Worm (Caenorhabditis elegans) whole organism, L3 larva: ENCODE measurements around the gene ugt-17.

Source experiments
- R02D3.7 ChIP-seq: fragments of 150-350 bp; optimal IDR thresholded peaks from 2 replicates; lab custom pipeline; 2014; ENCODE audit warnings: missing biosample characterization, missing genetic modification characterization
- ZK546.5 ChIP-seq: sonication (generic microtip); optimal IDR thresholded peaks from 2 replicates; lab custom pipeline; 2017; ENCODE audit warnings: missing biosample characterization, missing genetic modification characterization
- aly-2 ChIP-seq: fragments of 150-350 bp; optimal IDR thresholded peaks from 2 replicates; lab custom pipeline; 2014; ENCODE audit warnings: missing biosample characterization, missing genetic modification characterization
- ama-1 ChIP-seq: fragments of 150-350 bp; optimal IDR thresholded peaks from 2 replicates; lab custom pipeline; 2018
- ceh-28 ChIP-seq: fragments of 150-350 bp; optimal IDR thresholded peaks from 2 replicates; lab custom pipeline; 2014; ENCODE audit warnings: missing biosample characterization, missing genetic modification reagents, missing genetic modification characterization
- ceh-9 ChIP-seq: sonication (generic microtip); optimal IDR thresholded peaks from 2 replicates; lab custom pipeline; 2018; ENCODE audit warnings: missing biosample characterization, missing genetic modification characterization
- egl-27 ChIP-seq: sonication (generic microtip); optimal IDR thresholded peaks from 4 replicates; lab custom pipeline; 2017; ENCODE audit warnings: missing biosample characterization, missing genetic modification reagents, missing genetic modification characterization
- egl-5 ChIP-seq: fragments of 150-350 bp; optimal IDR thresholded peaks from 2 replicates; lab custom pipeline; 2017; ENCODE audit warnings: missing biosample characterization, missing genetic modification reagents, missing genetic modification characterization, inconsistent platforms
- elt-1 ChIP-seq: fragments of 150-350 bp; optimal IDR thresholded peaks from 2 replicates; lab custom pipeline; 2014; ENCODE audit warnings: missing biosample characterization, missing genetic modification characterization
- eor-1 ChIP-seq, 2 experiments: fragments of 150-350 bp; optimal IDR thresholded peaks; 2 replicates each; lab custom pipeline; 2014 to 2018; ENCODE audit warnings: missing biosample characterization in 2 of 2, missing genetic modification characterization in 2 of 2
- fkh-10 ChIP-seq: sonication (generic microtip); optimal IDR thresholded peaks from 2 replicates; lab custom pipeline; 2017; ENCODE audit warnings: missing biosample characterization, missing genetic modification reagents, missing genetic modification characterization
- fos-1 ChIP-seq: fragments of 150-350 bp; optimal IDR thresholded peaks from 2 replicates; lab custom pipeline; 2014; ENCODE audit warnings: missing biosample characterization, missing genetic modification characterization
- hmg-11 ChIP-seq: sonication (generic microtip); optimal IDR thresholded peaks from 2 replicates; lab custom pipeline; 2016; ENCODE audit warnings: missing genetic modification characterization, missing compliant biosample characterization
- jun-1 ChIP-seq: fragments of 150-350 bp; optimal IDR thresholded peaks from 2 replicates; lab custom pipeline; 2014; ENCODE audit warnings: missing biosample characterization, missing genetic modification reagents, missing genetic modification characterization
- lin-15B ChIP-seq: fragments of 150-350 bp; optimal IDR thresholded peaks from 2 replicates; lab custom pipeline; 2014; ENCODE audit warnings: missing biosample characterization, missing genetic modification characterization
- lin-39 ChIP-seq: fragments of 150-350 bp; optimal IDR thresholded peaks from 2 replicates; lab custom pipeline; 2018; ENCODE audit warnings: missing biosample characterization, missing genetic modification reagents, missing genetic modification characterization
- lsy-12 ChIP-seq: sonication (generic microtip); optimal IDR thresholded peaks from 2 replicates; lab custom pipeline; 2016; ENCODE audit warnings: mild to moderate bottlenecking, missing genetic modification characterization, missing compliant biosample characterization
- mdl-1 ChIP-seq: fragments of 150-350 bp; optimal IDR thresholded peaks from 2 replicates; lab custom pipeline; 2014; ENCODE audit warnings: missing biosample characterization, missing genetic modification characterization
- mml-1 ChIP-seq: fragments of 150-350 bp; sonication (generic microtip); optimal IDR thresholded peaks from 3 replicates; lab custom pipeline; 2014; ENCODE audit warnings: missing biosample characterization, missing genetic modification characterization
- nfya-1 ChIP-seq: sonication (generic microtip); optimal IDR thresholded peaks from 2 replicates; lab custom pipeline; 2017; ENCODE audit warnings: missing genetic modification characterization, mild to moderate bottlenecking, missing compliant biosample characterization, antibody characterized with exemption, moderate library complexity; ENCODE audit not compliant: insufficient read depth
- nhr-23 ChIP-seq: fragments of 150-350 bp; optimal IDR thresholded peaks from 2 replicates; lab custom pipeline; 2014; ENCODE audit warnings: missing biosample characterization, missing genetic modification reagents, missing genetic modification characterization
- nhr-237 ChIP-seq: fragments of 150-350 bp; optimal IDR thresholded peaks from 2 replicates; lab custom pipeline; 2014; ENCODE audit warnings: missing biosample characterization, missing genetic modification characterization
- nhr-25 ChIP-seq: sonication (generic microtip); optimal IDR thresholded peaks from 2 replicates; lab custom pipeline; 2017; ENCODE audit warnings: missing biosample characterization, missing genetic modification characterization
- nhr-28 ChIP-seq: fragments of 150-350 bp; optimal IDR thresholded peaks from 2 replicates; lab custom pipeline; 2014; ENCODE audit warnings: missing biosample characterization, missing genetic modification characterization
- nhr-67 ChIP-seq: fragments of 150-350 bp; optimal IDR thresholded peaks from 2 replicates; lab custom pipeline; 2014; ENCODE audit warnings: missing biosample characterization, missing genetic modification characterization
- nhr-76 ChIP-seq: fragments of 150-350 bp; sonication (generic microtip); optimal IDR thresholded peaks from 5 replicates; lab custom pipeline; 2014; ENCODE audit warnings: missing biosample characterization, missing genetic modification characterization
- nhr-77 ChIP-seq: fragments of 150-350 bp; optimal IDR thresholded peaks from 2 replicates; lab custom pipeline; 2014; ENCODE audit warnings: missing biosample characterization, missing genetic modification characterization
- pha-4 ChIP-seq: fragments of 150-350 bp; optimal IDR thresholded peaks from 2 replicates; lab custom pipeline; 2014; ENCODE audit warnings: missing biosample characterization, missing genetic modification reagents, missing genetic modification characterization
- pqm-1 ChIP-seq: fragments of 150-350 bp; optimal IDR thresholded peaks from 2 replicates; lab custom pipeline; 2017; ENCODE audit warnings: missing biosample characterization, missing genetic modification characterization, inconsistent platforms
- sea-2 ChIP-seq: fragments of 150-350 bp; sonication (generic microtip); optimal IDR thresholded peaks from 4 replicates; lab custom pipeline; 2014; ENCODE audit warnings: missing biosample characterization, missing genetic modification reagents, missing genetic modification characterization
- skn-1 ChIP-seq: fragments of 150-350 bp; optimal IDR thresholded peaks from 2 replicates; lab custom pipeline; 2014; ENCODE audit warnings: missing biosample characterization, missing genetic modification characterization
- snpc-4 ChIP-seq: fragments of 150-350 bp; optimal IDR thresholded peaks from 2 replicates; lab custom pipeline; 2014; ENCODE audit warnings: missing biosample characterization, missing genetic modification characterization
- tbx-2 ChIP-seq: sonication (generic microtip); optimal IDR thresholded peaks from 2 replicates; lab custom pipeline; 2016; ENCODE audit warnings: mild to moderate bottlenecking, missing genetic modification characterization, missing compliant biosample characterization
- unc-39 ChIP-seq: sonication (generic microtip); optimal IDR thresholded peaks from 4 replicates; lab custom pipeline; 2017; ENCODE audit warnings: missing biosample characterization, missing genetic modification characterization
- unc-62 ChIP-seq: fragments of 150-350 bp; sonication (generic microtip); optimal IDR thresholded peaks from 4 replicates; lab custom pipeline; 2014; ENCODE audit warnings: missing biosample characterization, missing genetic modification reagents, missing genetic modification characterization
- zag-1 ChIP-seq: fragments of 150-350 bp; optimal IDR thresholded peaks from 2 replicates; lab custom pipeline; 2014; ENCODE audit warnings: missing biosample characterization, missing genetic modification characterization

ugt-17 gene

DNA sequence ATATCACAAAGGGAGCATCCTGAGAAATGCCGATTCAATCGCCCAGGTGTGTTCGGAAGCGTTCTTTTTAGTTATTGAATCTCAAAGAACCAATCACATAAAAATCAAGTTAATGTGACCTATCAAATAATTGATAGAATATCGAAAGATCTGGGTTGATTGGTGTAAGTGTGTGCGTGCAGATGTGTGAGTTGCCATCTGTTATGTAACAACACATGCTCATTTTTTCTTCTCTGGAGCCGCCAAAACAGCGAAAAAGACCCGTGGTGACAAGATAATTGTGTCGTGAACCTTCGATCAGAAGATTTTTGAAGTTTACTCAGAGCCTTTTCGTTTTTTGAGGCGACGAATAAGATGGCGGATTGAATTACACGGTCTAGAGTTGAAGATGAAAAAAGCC lies 42.0 kb upstream of the ugt-17 start:
- TF ChIP-seq skn-1 = no peak
- peak; percentile 81 for TF ChIP-seq egl-5 (tag; lab: Kevin White, UChicago)
- TF ChIP-seq nfya-1 (tag; lab: Kevin White, UChicago) = peak; percentile 29

DNA sequence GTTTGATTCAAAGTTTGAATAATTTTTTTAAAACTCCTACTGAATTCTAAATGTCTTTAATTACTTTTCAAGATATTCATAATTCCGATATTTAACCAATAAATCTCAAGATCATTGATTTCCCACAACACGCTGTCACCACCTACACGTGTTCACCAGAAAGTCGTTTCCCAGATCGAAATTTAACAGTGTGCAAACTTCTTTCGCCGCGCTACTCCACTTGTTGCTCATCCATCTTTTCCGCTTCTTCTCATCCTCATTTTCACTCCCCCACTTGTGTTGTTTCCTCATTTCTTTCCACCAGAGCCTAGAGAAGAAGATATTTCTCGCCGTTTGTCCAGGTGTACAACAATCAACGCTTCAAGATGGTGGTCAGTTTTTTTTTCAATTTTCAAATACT lies 40.9 kb upstream of the ugt-17 start, which contains the start of gene C51E3.9:
C51E3.9 (plus strand) TSS at position 301 of the 400 bp plus-strand sequence.
- TF ChIP-seq aly-2 (tag; lab: Kevin White, UChicago) (no peak), fos-1 (tag; lab: Kevin White, UChicago) (no peak), lin-39 (tag; lab: Kevin White, UChicago) (peak; percentile 42), lin-15B (tag; lab: Kevin White, UChicago) (no peak), ceh-28 (tag; lab: Kevin White, UChicago) (no peak), pqm-1 (tag; lab: Kevin White, UChicago) (no peak), R02D3.7 (tag; lab: Kevin White, UChicago) (no peak)

DNA sequence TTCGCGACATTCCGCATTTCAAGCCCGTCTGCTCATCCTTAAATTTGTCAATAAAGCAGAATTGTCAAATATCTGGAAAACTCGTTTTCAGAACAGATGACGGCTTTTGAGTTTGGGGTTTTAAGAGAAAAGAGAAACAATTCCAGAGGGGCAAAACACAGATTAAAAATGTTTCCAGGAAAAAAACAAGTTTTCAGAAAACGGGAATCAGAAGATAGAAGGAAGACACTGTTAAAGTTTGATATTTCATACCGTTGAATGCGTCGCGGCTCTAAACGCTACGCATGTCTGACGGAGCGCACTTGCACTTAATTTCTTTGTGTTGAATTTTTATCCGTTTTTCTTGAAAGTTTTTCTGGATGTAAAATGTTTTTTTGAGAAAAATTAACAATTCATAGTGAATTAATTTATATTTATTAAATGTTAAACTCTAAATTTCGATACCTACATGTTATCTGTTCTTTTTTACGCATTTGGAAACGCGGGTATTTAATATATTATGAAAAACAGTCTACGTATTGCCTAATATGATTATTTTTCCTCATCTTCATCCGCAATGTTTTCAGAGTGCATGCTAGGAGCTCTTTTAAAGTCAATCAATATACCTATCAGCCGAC lies 29.4 kb upstream of the ugt-17 start, which contains the start of the genes C08B6.18, wdr-20 and C08B6.8:
C08B6.18 (minus strand) TSS at position 51 of the 617 bp plus-strand sequence.
wdr-20 (minus strand) TSS at position 82 of the 617 bp plus-strand sequence.
C08B6.8 (plus strand) TSS at position 567 of the 617 bp plus-strand sequence.
- peak; percentile 50 for TF ChIP-seq pha-4
- no peak for TF ChIP-seq lin-39 (tag; lab: Kevin White, UChicago)
- no peak for TF ChIP-seq egl-27
- TF ChIP-seq ama-1 (lab: Kevin White, UChicago) = no peak
- TF ChIP-seq nhr-77 (tag; lab: Kevin White, UChicago) = no peak
- TF ChIP-seq mml-1 = no peak
- TF ChIP-seq snpc-4 (tag; lab: Kevin White, UChicago) = peak; percentile 75
- TF ChIP-seq lsy-12 = no peak
- no peak for TF ChIP-seq sea-2 (GFP tag; lab: Kevin White, UChicago)
- no peak for TF ChIP-seq ZK546.5 (tag; lab: Kevin White, UChicago)
- no peak for TF ChIP-seq mdl-1 (tag; lab: Kevin White, UChicago)
- no peak for TF ChIP-seq zag-1 (tag; lab: Kevin White, UChicago)
- no peak for TF ChIP-seq hmg-11 (tag; lab: Kevin White, UChicago)
- TF ChIP-seq nfya-1 (tag; lab: Kevin White, UChicago) = peak; percentile 52
- TF ChIP-seq nhr-67 = no peak
- TF ChIP-seq ceh-28 (tag; lab: Kevin White, UChicago) = no peak
- no peak for TF ChIP-seq nhr-28 (tag; lab: Kevin White, UChicago)
- peak; percentile 84 for TF ChIP-seq lin-15B (tag; lab: Kevin White, UChicago)
- peak; percentile 17 for TF ChIP-seq nhr-25 (tag; lab: Kevin White, UChicago)
- no peak for TF ChIP-seq pqm-1 (tag; lab: Kevin White, UChicago)
- no peak for TF ChIP-seq nhr-237
- TF ChIP-seq eor-1 (tag; optimal IDR thresholded peaks at IDR 0.05; lab: Kevin White, UChicago) = no peak
- TF ChIP-seq nhr-76 (tag; lab: Kevin White, UChicago) = no peak
- no peak for TF ChIP-seq nhr-23 (tag; lab: Kevin White, UChicago)
- no peak for TF ChIP-seq elt-1 (tag; lab: Kevin White, UChicago)
- TF ChIP-seq tbx-2 (tag; lab: Kevin White, UChicago) = no peak
- TF ChIP-seq unc-39 (tag; lab: Kevin White, UChicago) = no peak
- no peak for TF ChIP-seq fkh-10 (GFP tag; lab: Kevin White, UChicago)
- no peak for TF ChIP-seq unc-62
- TF ChIP-seq ceh-9 (tag; lab: Kevin White, UChicago) = no peak

DNA sequence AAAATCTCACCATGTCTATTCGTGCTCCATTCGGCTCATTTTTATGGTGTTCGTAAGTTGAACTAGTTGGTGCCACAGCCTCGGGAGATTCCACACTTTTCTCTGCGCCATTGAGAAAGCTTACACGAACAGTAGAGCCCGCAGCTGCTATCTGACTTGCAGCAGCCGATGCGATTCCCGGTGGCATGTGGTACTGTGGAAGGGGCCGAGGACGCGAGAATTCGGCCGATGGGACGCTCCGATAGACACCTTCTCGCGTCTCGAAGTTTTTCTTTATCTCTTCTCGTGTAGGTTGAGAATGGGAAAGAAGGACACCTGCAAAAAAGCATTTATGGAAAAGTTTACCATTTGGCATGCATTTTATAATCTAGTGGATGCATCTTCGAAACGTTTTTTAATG lies 28.5 kb upstream of the ugt-17 start:
- TF ChIP-seq nhr-23 (tag; lab: Kevin White, UChicago) = peak; percentile 23
- TF ChIP-seq jun-1 = no peak
